Worm (Caenorhabditis elegans) whole organism, L2 larva: ENCODE measurements around the gene irld-11.
"Not testable (repeated sequence)": the region's sequence is repeated elsewhere in the genome, so short reads cannot be mapped to it uniquely, and the experiment has no call there.

Experiments used
- C34F6.9 ChIP-seq: fragments of 150-350 bp; optimal IDR thresholded peaks from 2 replicates; lab custom pipeline; 2014; ENCODE audit warnings: missing biosample characterization, missing genetic modification characterization
- R02D3.7 ChIP-seq: fragments of 150-350 bp; optimal IDR thresholded peaks from 2 replicates; lab custom pipeline; 2014; ENCODE audit warnings: missing biosample characterization, missing genetic modification characterization
- aly-2 ChIP-seq: fragments of 150-350 bp; optimal IDR thresholded peaks from 2 replicates; lab custom pipeline; 2014; ENCODE audit warnings: missing biosample characterization, missing genetic modification characterization
- ama-1 ChIP-seq: fragments of 150-350 bp; optimal IDR thresholded peaks from 2 replicates; lab custom pipeline; 2018; ENCODE audit warnings: inconsistent platforms
- blmp-1 ChIP-seq: sonication (generic microtip); optimal IDR thresholded peaks from 2 replicates; lab custom pipeline; 2017; ENCODE audit warnings: missing genetic modification characterization, mild to moderate bottlenecking, missing compliant biosample characterization, antibody characterized with exemption, moderate library complexity; ENCODE audit not compliant: insufficient read depth
- ceh-16 ChIP-seq: fragments of 150-350 bp; optimal IDR thresholded peaks from 2 replicates; lab custom pipeline; 2014; ENCODE audit warnings: missing biosample characterization, missing genetic modification characterization
- dmd-4 ChIP-seq: sonication (generic microtip); optimal IDR thresholded peaks from 2 replicates; lab custom pipeline; 2017; ENCODE audit warnings: missing biosample characterization, missing genetic modification characterization
- egl-27 ChIP-seq: sonication (generic microtip); optimal IDR thresholded peaks from 3 replicates; lab custom pipeline; 2017; ENCODE audit warnings: missing biosample characterization, missing genetic modification reagents, missing genetic modification characterization
- elt-1 ChIP-seq: fragments of 150-350 bp; optimal IDR thresholded peaks from 2 replicates; lab custom pipeline; 2014; ENCODE audit warnings: missing biosample characterization, missing genetic modification characterization
- elt-3 ChIP-seq: sonication (generic microtip); optimal IDR thresholded peaks from 2 replicates; lab custom pipeline; 2017; ENCODE audit warnings: missing biosample characterization, missing genetic modification characterization
- fos-1 ChIP-seq: fragments of 150-350 bp; optimal IDR thresholded peaks from 2 replicates; lab custom pipeline; 2014; ENCODE audit warnings: missing biosample characterization, missing genetic modification characterization
- lin-11 ChIP-seq: fragments of 150-350 bp; sonication (generic microtip); optimal IDR thresholded peaks from 2 replicates; lab custom pipeline; 2014; ENCODE audit warnings: missing biosample characterization, missing genetic modification characterization, inconsistent platforms, mixed read lengths
- lin-39 ChIP-seq: fragments of 150-350 bp; optimal IDR thresholded peaks from 2 replicates; lab custom pipeline; 2014; ENCODE audit warnings: missing biosample characterization, missing genetic modification reagents, missing genetic modification characterization
- lsy-2 ChIP-seq, 2 experiments: fragments of 150-350 bp in 1 of 2; sonication (generic microtip) in 1 of 2; optimal IDR thresholded peaks; 2 replicates each; lab custom pipeline; 2014 to 2017; ENCODE audit warnings: missing biosample characterization in 2 of 2, missing genetic modification characterization in 2 of 2
- mab-5 ChIP-seq: fragments of 150-350 bp; optimal IDR thresholded peaks from 2 replicates; lab custom pipeline; 2014; ENCODE audit warnings: missing biosample characterization, missing genetic modification characterization
- mbf-1 ChIP-seq: sonication (generic microtip); optimal IDR thresholded peaks from 2 replicates; lab custom pipeline; 2017; ENCODE audit warnings: missing biosample characterization, missing genetic modification characterization
- nhr-11 ChIP-seq: fragments of 150-350 bp; optimal IDR thresholded peaks from 2 replicates; lab custom pipeline; 2014; ENCODE audit warnings: missing biosample characterization, missing genetic modification characterization
- nhr-12 ChIP-seq: fragments of 150-350 bp; optimal IDR thresholded peaks from 2 replicates; lab custom pipeline; 2014; ENCODE audit warnings: missing biosample characterization, missing genetic modification characterization
- nhr-129 ChIP-seq: fragments of 150-350 bp; optimal IDR thresholded peaks from 2 replicates; lab custom pipeline; 2014; ENCODE audit warnings: missing biosample characterization, missing genetic modification characterization
- nhr-21 ChIP-seq: fragments of 150-350 bp; optimal IDR thresholded peaks from 2 replicates; lab custom pipeline; 2014; ENCODE audit warnings: missing biosample characterization, missing genetic modification characterization
- nhr-23 ChIP-seq: fragments of 150-350 bp; optimal IDR thresholded peaks from 2 replicates; lab custom pipeline; 2014; ENCODE audit warnings: missing biosample characterization, missing genetic modification reagents, missing genetic modification characterization
- nhr-25 ChIP-seq: fragments of 150-350 bp; sonication (generic microtip); optimal IDR thresholded peaks from 3 replicates; lab custom pipeline; 2014; ENCODE audit warnings: missing biosample characterization, missing genetic modification characterization
- nhr-6 ChIP-seq: fragments of 150-350 bp; optimal IDR thresholded peaks from 2 replicates; lab custom pipeline; 2014; ENCODE audit warnings: missing biosample characterization, missing genetic modification characterization
- nhr-77 ChIP-seq: fragments of 150-350 bp; optimal IDR thresholded peaks from 2 replicates; lab custom pipeline; 2014; ENCODE audit warnings: missing biosample characterization, missing genetic modification characterization
- peb-1 ChIP-seq: fragments of 150-350 bp; optimal IDR thresholded peaks from 2 replicates; lab custom pipeline; 2014; ENCODE audit warnings: missing biosample characterization, missing genetic modification characterization
- skn-1 ChIP-seq: sonication (generic microtip); optimal IDR thresholded peaks from 2 replicates; lab custom pipeline; 2017; ENCODE audit warnings: missing biosample characterization, missing genetic modification characterization
- sma-9 ChIP-seq, 2 experiments: fragments of 150-350 bp in 1 of 2; sonication (generic microtip) in 1 of 2; optimal IDR thresholded peaks; 2 replicates each; lab custom pipeline; 2014 to 2016; ENCODE audit warnings: missing genetic modification characterization in 2 of 2, mild to moderate bottlenecking in 1 of 2, missing biosample characterization in 1 of 2, missing compliant biosample characterization in 1 of 2, missing genetic modification reagents in 1 of 2, moderate library complexity in 1 of 2
- snpc-4 ChIP-seq: fragments of 150-350 bp; optimal IDR thresholded peaks from 2 replicates; lab custom pipeline; 2014; ENCODE audit warnings: missing biosample characterization, missing genetic modification characterization
- unc-39 ChIP-seq: fragments of 150-350 bp; optimal IDR thresholded peaks from 2 replicates; lab custom pipeline; 2014; ENCODE audit warnings: missing biosample characterization, missing genetic modification characterization
- unc-62 ChIP-seq: fragments of 150-350 bp; optimal IDR thresholded peaks from 2 replicates; lab custom pipeline; 2014; ENCODE audit warnings: missing biosample characterization, missing genetic modification reagents, missing genetic modification characterization
- zag-1 ChIP-seq: fragments of 150-350 bp; optimal IDR thresholded peaks from 2 replicates; lab custom pipeline; 2014; ENCODE audit warnings: missing biosample characterization, missing genetic modification characterization
- ztf-11 ChIP-seq: sonication (generic microtip); optimal IDR thresholded peaks from 2 replicates; lab custom pipeline; 2017; ENCODE audit warnings: missing biosample characterization, missing genetic modification characterization
- ztf-4 ChIP-seq: fragments of 150-350 bp; optimal IDR thresholded peaks from 2 replicates; lab custom pipeline; 2014; ENCODE audit warnings: missing biosample characterization, missing genetic modification characterization

irld-11 gene

DNA sequence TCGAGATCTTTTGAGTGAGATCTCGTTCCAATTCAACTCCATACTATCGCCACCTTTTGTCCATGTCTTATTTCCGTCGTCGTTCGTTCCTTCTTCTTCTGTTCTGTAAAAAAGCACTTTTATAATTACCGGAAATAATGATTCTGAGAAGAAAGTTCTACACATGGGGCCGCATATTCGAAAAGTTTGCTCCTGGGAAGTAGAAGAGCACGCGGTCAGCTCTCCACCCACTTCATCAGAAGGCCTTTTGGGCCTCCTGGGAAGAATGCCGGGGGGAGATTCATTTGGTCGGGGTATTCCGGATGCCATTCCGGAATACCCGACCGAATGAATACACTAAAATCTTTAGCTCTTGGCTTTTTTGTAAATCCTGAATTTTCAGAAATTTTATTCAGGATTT, 37.5 kb downstream of the irld-11 start, which contains the start of gene Y46H3C.5:
Y46H3C.5 (minus strand) TSS at position 2 of the 400 bp plus-strand sequence.
- not testable (repeated sequence) for TF ChIP-seq unc-39; nhr-11; egl-27 (tag; lab: Kevin White, UChicago)

DNA sequence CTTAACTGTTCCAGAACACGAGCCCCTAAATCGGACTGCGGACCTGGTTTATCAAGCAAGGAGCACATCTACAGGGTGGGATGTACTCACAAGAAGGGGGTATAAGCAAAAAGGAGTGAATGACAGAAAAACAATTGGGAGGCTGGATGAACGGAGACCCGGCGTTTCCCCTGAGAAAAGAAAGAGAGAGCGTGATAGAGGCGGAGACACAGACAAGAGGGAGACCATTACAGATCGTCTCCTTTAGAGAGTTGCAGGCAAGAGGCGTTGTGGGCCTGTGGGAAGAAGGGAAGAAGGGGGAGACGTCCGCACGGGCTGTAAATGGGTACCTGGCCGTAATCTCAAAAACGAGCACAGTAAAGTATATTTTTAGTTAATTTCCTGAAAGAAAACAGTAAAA, 38.9 kb downstream of the irld-11 start, which contains the start of gene Y46H3C.7:
Y46H3C.7 (minus strand) TSS at position 147 of the 400 bp plus-strand sequence.
- TF ChIP-seq sma-9 (GFP tag; optimal IDR thresholded peaks at IDR 0.05; lab: Kevin White, UChicago); sma-9 (tag; optimal IDR thresholded peaks at IDR 0.05; lab: Kevin White, UChicago); unc-62 (GFP tag; lab: Kevin White, UChicago); peb-1 (tag; lab: Kevin White, UChicago): not testable (repeated sequence)
- TF ChIP-seq, all 48 proteins: peak for 0; not testable (repeated sequence) for 48

DNA sequence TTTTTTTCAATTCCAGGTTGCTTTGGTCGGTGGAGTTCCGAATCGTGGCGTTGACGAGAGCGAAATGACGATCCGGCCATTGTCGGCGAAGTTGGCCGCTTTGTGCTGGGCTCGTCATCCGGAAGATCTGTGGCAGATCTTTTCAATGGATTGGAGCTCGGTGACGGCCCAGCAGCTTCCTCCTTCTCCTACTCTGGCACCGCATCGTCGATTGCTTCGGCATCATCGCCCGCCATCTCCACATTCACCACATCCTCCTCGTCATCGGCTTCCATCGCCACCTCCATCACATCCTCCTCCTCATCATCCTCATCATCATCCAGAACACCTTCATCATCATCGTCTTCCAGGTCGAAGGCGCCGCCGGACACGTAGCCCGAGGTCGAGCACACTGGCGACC, 43.5 kb downstream of the irld-11 start:
- TF ChIP-seq mab-5 (tag; lab: Kevin White, UChicago), result no peak
- no peak for TF ChIP-seq skn-1
- no peak for TF ChIP-seq unc-62 (GFP tag; lab: Kevin White, UChicago)
- no peak for TF ChIP-seq peb-1 (tag; lab: Kevin White, UChicago)
- TF ChIP-seq nhr-21 (tag; lab: Kevin White, UChicago), result no peak
- TF ChIP-seq nhr-77, result no peak
- TF ChIP-seq elt-3 (tag; lab: Kevin White, UChicago), result no peak
- no peak for TF ChIP-seq R02D3.7 (tag; lab: Kevin White, UChicago)

DNA sequence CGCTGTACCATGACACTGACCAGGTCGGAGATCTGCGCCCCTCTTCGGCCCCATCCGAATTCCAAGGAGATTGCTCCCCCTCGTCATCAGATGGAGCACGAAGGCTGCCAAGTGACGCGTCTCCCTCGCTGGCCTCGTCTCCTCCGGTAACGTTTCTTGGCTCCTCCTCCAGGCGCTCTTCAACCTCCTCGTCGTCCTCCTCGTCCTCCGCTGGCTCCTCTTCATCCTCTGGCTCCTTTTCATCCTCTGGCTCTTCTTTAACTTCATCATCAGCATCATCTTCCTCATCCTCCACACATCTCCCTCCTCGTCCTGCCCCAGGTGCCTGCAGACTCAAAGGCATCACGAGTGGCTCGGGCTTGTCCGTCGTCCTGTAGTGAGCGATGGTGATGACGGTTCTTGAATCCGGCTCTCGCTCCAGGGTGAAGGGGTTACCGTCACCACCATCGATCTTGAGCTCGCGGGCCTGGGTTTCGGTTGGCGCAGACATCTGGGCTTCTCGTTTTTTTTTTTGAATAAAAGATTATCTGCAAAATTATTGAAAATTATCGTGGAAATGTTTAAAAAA, 44.4 kb downstream of the irld-11 start:
- TF ChIP-seq nhr-129 (no peak), fos-1 (no peak), mbf-1 (tag; lab: Kevin White, UChicago) (no peak), ceh-16 (tag; lab: Kevin White, UChicago) (no peak), nhr-6 (tag; lab: Kevin White, UChicago) (no peak), ama-1 (no peak), snpc-4 (tag; lab: Kevin White, UChicago) (no peak), ztf-11 (tag; lab: Kevin White, UChicago) (no peak), dmd-4 (no peak), aly-2 (tag; lab: Kevin White, UChicago) (no peak), nhr-77 (no peak), sma-9 (GFP tag; optimal IDR thresholded peaks at IDR 0.05; lab: Kevin White, UChicago) (no peak), sma-9 (tag; optimal IDR thresholded peaks at IDR 0.05; lab: Kevin White, UChicago) (no peak), nhr-12 (tag; lab: Kevin White, UChicago) (no peak), elt-1 (tag; lab: Kevin White, UChicago) (no peak), lin-39 (tag; lab: Kevin White, UChicago) (no peak), unc-62 (GFP tag; lab: Kevin White, UChicago) (no peak), lsy-2 (tag; optimal IDR thresholded peaks at IDR 0.05; lab: Kevin White, UChicago) (no peak), C34F6.9 (no peak), nhr-11 (no peak)
- TF ChIP-seq, all 48 proteins: peak for 0

DNA sequence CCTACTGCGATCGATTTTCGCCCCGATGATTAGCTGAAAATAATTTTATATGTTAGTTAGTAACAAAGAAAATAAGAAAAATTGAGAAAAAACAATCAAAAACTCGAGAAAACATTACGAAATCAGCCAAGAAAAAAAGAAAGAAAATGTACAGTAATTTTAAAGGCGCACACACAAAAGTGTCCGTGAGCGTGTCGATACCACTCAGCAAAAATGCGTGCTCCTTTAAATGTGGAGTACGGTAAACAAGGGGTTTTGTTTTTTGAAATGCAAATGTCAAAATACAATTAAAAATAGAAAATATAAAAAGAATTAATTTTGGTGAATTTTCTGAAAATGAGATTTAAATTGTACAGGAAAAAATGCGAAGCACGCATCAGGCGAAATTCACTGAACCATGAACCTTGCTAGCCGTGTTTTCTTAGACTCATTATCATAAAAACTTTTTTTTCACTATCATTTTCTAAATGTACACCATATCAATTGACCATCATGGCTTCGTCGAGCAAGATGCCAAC, 46.7 kb downstream of the irld-11 start, which contains the start of gene srw-90:
srw-90 (plus strand) TSS at position 468 of the 518 bp plus-strand sequence.
- TF ChIP-seq nhr-25, result no peak
- TF ChIP-seq mab-5 (tag; lab: Kevin White, UChicago), result no peak
- no peak for TF ChIP-seq elt-3 (tag; lab: Kevin White, UChicago)
- TF ChIP-seq zag-1, result no peak
- TF ChIP-seq blmp-1 (tag; lab: Kevin White, UChicago), result no peak
- no peak for TF ChIP-seq R02D3.7 (tag; lab: Kevin White, UChicago)
- TF ChIP-seq ztf-4, result no peak
- TF ChIP-seq ceh-16 (tag; lab: Kevin White, UChicago), result no peak
- no peak for TF ChIP-seq snpc-4 (tag; lab: Kevin White, UChicago)
- no peak for TF ChIP-seq lsy-2 (tag; optimal IDR thresholded peaks at IDR 0.05; lab: Kevin White, UChicago)
- no peak for TF ChIP-seq nhr-23 (tag; lab: Kevin White, UChicago)
- TF ChIP-seq lin-11 (tag; lab: Kevin White, UChicago), result no peak
- TF ChIP-seq, all 48 proteins: peak for 0
